Fruit fly (Drosophila melanogaster) whole organism, embryonic: ENCODE measurements around the gene lgs.

Source experiments
- CG10267 ChIP-seq: fragments of 200-800 bp; sonication (Bioruptor generic); optimal IDR thresholded peaks from 2 replicates; lab custom pipeline; 2018; ENCODE audit warnings: missing biosample characterization, mild to moderate bottlenecking, missing genetic modification characterization, moderate library complexity
- CG10565 ChIP-seq: fragments of 200-800 bp; sonication (Bioruptor generic); optimal IDR thresholded peaks from 3 replicates; lab custom pipeline; 2016; ENCODE audit warnings: missing biosample characterization, mild to moderate bottlenecking, missing genetic modification characterization
- CG12744 ChIP-seq: fragments of 200-800 bp; sonication (Bioruptor generic); optimal IDR thresholded peaks from 2 replicates; lab custom pipeline; 2016; ENCODE audit warnings: missing biosample characterization, missing genetic modification characterization
- CG13775 ChIP-seq: fragments of 200-800 bp; sonication (Bioruptor generic); optimal IDR thresholded peaks from 3 replicates; lab custom pipeline; 2017; ENCODE audit warnings: missing biosample characterization, mild to moderate bottlenecking, missing genetic modification characterization
- CG14014 ChIP-seq: fragments of 200-800 bp; sonication (Bioruptor generic); IDR thresholded peaks from 2 replicates; pipeline ENCODE4 v1.3.6; 2022; ENCODE audit warnings: missing biosample characterization, missing genetic modification characterization
- CG16813 ChIP-seq: fragments of 200-800 bp; sonication (Bioruptor generic); IDR thresholded peaks from 3 replicates; pipeline ENCODE4 v1.3.6; 2022; ENCODE audit warnings: missing biosample characterization, missing genetic modification characterization; ENCODE audit not compliant: partially characterized antibody
- CG18476 ChIP-seq: fragments of 200-800 bp; sonication (Bioruptor generic); optimal IDR thresholded peaks from 2 replicates; lab custom pipeline; 2016; ENCODE audit warnings: missing biosample characterization, mild to moderate bottlenecking, missing genetic modification characterization
- CG18619 ChIP-seq: fragments of 200-800 bp; sonication (Bioruptor generic); optimal IDR thresholded peaks from 3 replicates; lab custom pipeline; 2017; ENCODE audit warnings: missing biosample characterization, mild to moderate bottlenecking, missing genetic modification characterization
- CG2116 ChIP-seq: fragments of 200-800 bp; sonication (Bioruptor generic); optimal IDR thresholded peaks from 3 replicates; lab custom pipeline; 2018; ENCODE audit warnings: missing biosample characterization, mild to moderate bottlenecking, missing genetic modification characterization
- CG2712 ChIP-seq: fragments of 200-800 bp; optimal IDR thresholded peaks from 3 replicates; lab custom pipeline; 2019; ENCODE audit warnings: missing biosample characterization, mild to moderate bottlenecking, missing genetic modification characterization, moderate library complexity
- CG2875 ChIP-seq: fragments of 200-800 bp; sonication (Bioruptor generic); optimal IDR thresholded peaks from 2 replicates; lab custom pipeline; 2017; ENCODE audit warnings: missing biosample characterization, mild to moderate bottlenecking, missing genetic modification characterization, missing genetic modification reagents
- CG2889 ChIP-seq: fragments of 200-800 bp; sonication (Bioruptor generic); IDR thresholded peaks from 3 replicates; pipeline ENCODE4 v1.3.6; 2022; ENCODE audit warnings: missing biosample characterization, missing genetic modification characterization
- CG31224 ChIP-seq: fragments of 200-800 bp; sonication (Bioruptor generic); IDR thresholded peaks from 2 replicates; pipeline ENCODE4 v1.3.6; 2022; ENCODE audit warnings: missing biosample characterization, missing genetic modification characterization
- CG34224 ChIP-seq: fragments of 200-800 bp; sonication (Bioruptor generic); IDR thresholded peaks from 3 replicates; pipeline ENCODE4 v1.3.6; 2022; ENCODE audit warnings: missing biosample characterization, missing genetic modification characterization; ENCODE audit not compliant: partially characterized antibody
- CG4820 ChIP-seq: fragments of 200-800 bp; sonication (Bioruptor generic); optimal IDR thresholded peaks from 3 replicates; lab custom pipeline; 2016; ENCODE audit warnings: missing biosample characterization, missing genetic modification characterization
- CG8089 ChIP-seq: fragments of 200-800 bp; sonication (Bioruptor generic); optimal IDR thresholded peaks from 3 replicates; lab custom pipeline; 2016; ENCODE audit warnings: missing biosample characterization, missing genetic modification characterization
- CG9437 ChIP-seq: fragments of 200-800 bp; sonication (Bioruptor generic); optimal IDR thresholded peaks from 2 replicates; lab custom pipeline; 2018; ENCODE audit warnings: missing biosample characterization, mild to moderate bottlenecking, missing genetic modification characterization
- CG9727 ChIP-seq: fragments of 200-800 bp; sonication (Bioruptor generic); optimal IDR thresholded peaks from 3 replicates; lab custom pipeline; 2017; ENCODE audit warnings: missing biosample characterization, mild to moderate bottlenecking, missing genetic modification characterization
- CHES-1-like ChIP-seq: fragments of 200-800 bp; sonication (Bioruptor generic); optimal IDR thresholded peaks from 2 replicates; lab custom pipeline; 2016; ENCODE audit warnings: missing biosample characterization, missing genetic modification characterization
- CoRest ChIP-seq: fragments of 200-800 bp; sonication (Bioruptor generic); optimal IDR thresholded peaks from 3 replicates; lab custom pipeline; 2018; ENCODE audit warnings: missing biosample characterization, mild to moderate bottlenecking, missing genetic modification characterization, moderate library complexity
- Dip3 ChIP-seq: fragments of 200-800 bp; sonication (Bioruptor generic); optimal IDR thresholded peaks from 3 replicates; lab custom pipeline; 2016; ENCODE audit warnings: missing biosample characterization, missing genetic modification characterization
- E2f1 ChIP-seq: fragments of 200-800 bp; sonication (Bioruptor generic); IDR thresholded peaks from 2 replicates; pipeline ENCODE4 v1.3.6; 2022; ENCODE audit warnings: missing biosample characterization, missing genetic modification characterization
- Ets65A ChIP-seq: fragments of 200-800 bp; sonication (Bioruptor generic); peaks from one replicate; lab custom pipeline; 2016; ENCODE audit warnings: missing biosample characterization, missing genetic modification characterization
- Gug ChIP-seq: fragments of 200-800 bp; sonication (Bioruptor generic); IDR thresholded peaks from 4 replicates; pipeline ENCODE4 v1.3.6; 2022; ENCODE audit warnings: missing biosample characterization, missing genetic modification characterization
- Kr ChIP-seq: fragments of 200-800 bp; sonication (Bioruptor generic); optimal IDR thresholded peaks from 2 replicates; lab custom pipeline; 2017; ENCODE audit warnings: missing biosample characterization, mild to moderate bottlenecking, missing genetic modification characterization
- Lpt ChIP-seq: fragments of >200 bp; optimal IDR thresholded peaks from 2 replicates; lab custom pipeline; 2018; ENCODE audit warnings: missing biosample characterization, missing genetic modification characterization
- Max ChIP-seq: fragments of 200-800 bp; sonication (Bioruptor generic); optimal IDR thresholded peaks from 2 replicates; lab custom pipeline; 2016; ENCODE audit warnings: missing biosample characterization, mild to moderate bottlenecking, missing genetic modification characterization
- Meics ChIP-seq: fragments of 200-800 bp; sonication (Bioruptor generic); optimal IDR thresholded peaks from 2 replicates; lab custom pipeline; 2017; ENCODE audit warnings: missing biosample characterization, mild to moderate bottlenecking, missing genetic modification characterization
- Ptx1 ChIP-seq: fragments of 200-800 bp; sonication (Bioruptor generic); IDR thresholded peaks from 2 replicates; pipeline ENCODE4 v1.3.6; 2022; ENCODE audit warnings: missing biosample characterization, missing genetic modification characterization
- Side ChIP-seq: fragments of 200-800 bp; sonication (Bioruptor generic); optimal IDR thresholded peaks from 2 replicates; lab custom pipeline; 2016; ENCODE audit warnings: missing biosample characterization, missing genetic modification characterization
- Sin3A ChIP-seq: fragments of >200 bp; optimal IDR thresholded peaks from 2 replicates; lab custom pipeline; 2018
- Sox102F ChIP-seq: fragments of 200-800 bp; sonication (Bioruptor generic); optimal IDR thresholded peaks from 2 replicates; lab custom pipeline; 2018; ENCODE audit warnings: missing biosample characterization, mild to moderate bottlenecking, missing genetic modification characterization, moderate library complexity
- Sry-δ ChIP-seq: fragments of 200-800 bp; sonication (Bioruptor generic); optimal IDR thresholded peaks from 2 replicates; lab custom pipeline; 2016; ENCODE audit warnings: missing biosample characterization, missing genetic modification characterization
- Taf1 ChIP-seq: fragments of 200-800 bp; sonication (Bioruptor generic); IDR thresholded peaks from 2 replicates; pipeline ENCODE4 v1.3.6; 2022; ENCODE audit warnings: missing biosample characterization, missing genetic modification characterization
- ato ChIP-seq: fragments of 200-800 bp; sonication (Bioruptor generic); IDR thresholded peaks from 2 replicates; pipeline ENCODE4 v1.3.6; 2022; ENCODE audit warnings: missing biosample characterization, missing genetic modification characterization; ENCODE audit not compliant: partially characterized antibody
- bbx ChIP-seq: fragments of 200-800 bp; sonication (Bioruptor generic); IDR thresholded peaks from 2 replicates; pipeline ENCODE4 v1.3.6; 2022; ENCODE audit warnings: missing biosample characterization, missing genetic modification characterization; ENCODE audit not compliant: partially characterized antibody
- bigmax ChIP-seq: fragments of 200-800 bp; sonication (Bioruptor generic); optimal IDR thresholded peaks from 2 replicates; lab custom pipeline; 2018; ENCODE audit warnings: missing biosample characterization, mild to moderate bottlenecking, missing genetic modification characterization
- br ChIP-seq: fragments of >200 bp; optimal IDR thresholded peaks from 2 replicates; lab custom pipeline; 2017
- dm ChIP-seq: fragments of 200-800 bp; sonication (Bioruptor generic); optimal IDR thresholded peaks from 3 replicates; lab custom pipeline; 2016; ENCODE audit warnings: missing biosample characterization, missing genetic modification characterization
- ems ChIP-seq: fragments of 200-800 bp; sonication (Bioruptor generic); optimal IDR thresholded peaks from 3 replicates; lab custom pipeline; 2016; ENCODE audit warnings: missing biosample characterization, missing genetic modification characterization
- eve ChIP-seq, 2 experiments: fragments of >200 bp; optimal IDR thresholded peaks; 2 replicates each; lab custom pipeline; 2017; ENCODE audit warnings: missing biosample characterization in 2 of 2, missing genetic modification characterization in 2 of 2
- ewg ChIP-seq: fragments of 200-800 bp; sonication (Bioruptor generic); optimal IDR thresholded peaks from 3 replicates; lab custom pipeline; 2017; ENCODE audit warnings: mild to moderate bottlenecking, missing biosample characterization, missing genetic modification reagents, missing genetic modification characterization
- eyg ChIP-seq: fragments of 200-800 bp; sonication (Bioruptor generic); optimal IDR thresholded peaks from 3 replicates; lab custom pipeline; 2016; ENCODE audit warnings: missing biosample characterization, missing genetic modification characterization
- fu2 ChIP-seq: fragments of 200-800 bp; sonication (Bioruptor generic); optimal IDR thresholded peaks from 2 replicates; lab custom pipeline; 2016; ENCODE audit warnings: missing biosample characterization, missing genetic modification characterization
- gt ChIP-seq: fragments of 200-800 bp; sonication (Bioruptor generic); IDR thresholded peaks from 2 replicates; pipeline ENCODE4 v1.3.6; 2022; ENCODE audit warnings: missing biosample characterization, missing genetic modification characterization
- lmd ChIP-seq: fragments of 200-800 bp; sonication (Bioruptor generic); IDR thresholded peaks from 2 replicates; pipeline ENCODE4 v1.3.6; 2022; ENCODE audit warnings: missing biosample characterization, missing genetic modification characterization
- nerfin-1 ChIP-seq: fragments of 200-800 bp; sonication (Bioruptor generic); optimal IDR thresholded peaks from 3 replicates; lab custom pipeline; 2019; ENCODE audit warnings: missing biosample characterization, mild to moderate bottlenecking, missing genetic modification characterization, moderate library complexity
- nmo ChIP-seq: fragments of 200-800 bp; sonication (Bioruptor generic); optimal IDR thresholded peaks from 2 replicates; lab custom pipeline; 2018; ENCODE audit warnings: missing biosample characterization, mild to moderate bottlenecking, missing genetic modification characterization, moderate library complexity
- p53 ChIP-seq: fragments of 200-800 bp; sonication (Bioruptor generic); optimal IDR thresholded peaks from 2 replicates; lab custom pipeline; 2016; ENCODE audit warnings: missing biosample characterization, missing genetic modification characterization
- tio ChIP-seq: fragments of 200-800 bp; sonication (Bioruptor generic); optimal IDR thresholded peaks from 2 replicates; lab custom pipeline; 2017; ENCODE audit warnings: missing biosample characterization, missing genetic modification characterization, inconsistent platforms
- vnd ChIP-seq: fragments of 200-800 bp; sonication (Bioruptor generic); IDR thresholded peaks from 3 replicates; pipeline ENCODE4 v1.3.6; 2022; ENCODE audit warnings: missing biosample characterization, missing genetic modification characterization; ENCODE audit not compliant: partially characterized antibody
- vvl ChIP-seq: fragments of 200-800 bp; sonication (Bioruptor generic); IDR thresholded peaks from 2 replicates; pipeline ENCODE4 v1.3.6; 2022; ENCODE audit warnings: missing biosample characterization, missing genetic modification characterization
- zfh1 ChIP-seq: fragments of 200-800 bp; sonication (Bioruptor generic); IDR thresholded peaks from 3 replicates; pipeline ENCODE4 v1.3.6; 2022; ENCODE audit warnings: missing biosample characterization, missing genetic modification characterization
- zfh2 ChIP-seq: fragments of 200-800 bp; sonication (Bioruptor generic); optimal IDR thresholded peaks from 2 replicates; lab custom pipeline; 2016; ENCODE audit warnings: missing biosample characterization, missing genetic modification characterization

Gene lgs

DNA sequence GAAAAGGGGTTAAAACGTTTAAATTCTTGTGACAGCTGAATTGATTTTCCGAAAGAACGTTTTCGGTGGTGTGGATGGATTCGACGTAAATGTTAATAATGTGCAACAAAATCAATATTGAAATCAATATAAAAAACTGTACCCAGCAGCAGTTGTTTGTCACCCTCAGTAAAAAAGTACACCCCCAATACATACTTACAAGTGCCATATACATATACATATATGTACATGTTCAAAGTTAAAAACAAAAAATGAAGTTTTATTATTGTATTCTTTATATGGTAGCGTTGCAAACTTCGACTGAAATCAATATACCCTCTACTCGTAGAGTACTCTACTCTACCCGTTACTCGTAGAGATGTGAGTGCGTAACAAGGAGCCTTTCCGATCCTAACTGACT is 43.8 kb upstream of the lgs start (continued):
- TF ChIP-seq zfh1 (GFP tag; lab: Robert Waterston, UW) (no peak), ewg (GFP tag; lab: Kevin White, UChicago) (no peak), Ets65A (peak; percentile 49), CG34224 (GFP tag; lab: Robert Waterston, UW) (no peak), Kr (GFP tag; lab: Kevin White, UChicago) (no peak), ems (GFP tag; lab: Kevin White, UChicago) (no peak), CG16813 (GFP tag; lab: Robert Waterston, UW) (no peak), Gug (GFP tag; lab: Robert Waterston, UW) (no peak), CG13775 (GFP tag; lab: Kevin White, UChicago) (no peak), CG12744 (GFP tag; lab: Kevin White, UChicago) (no peak), CG9437 (GFP tag; lab: Kevin White, UChicago) (no peak), gt (GFP tag; lab: Robert Waterston, UW) (no peak), CG18476 (GFP tag; lab: Kevin White, UChicago) (no peak), ato (GFP tag; lab: Robert Waterston, UW) (no peak), Sin3A (no peak), CG10267 (peak; percentile 11), E2f1 (GFP tag; lab: Robert Waterston, UW) (no peak), CG2712 (peak; percentile 3), CG4820 (GFP tag; lab: Kevin White, UChicago) (no peak), CG18619 (GFP tag; lab: Kevin White, UChicago) (no peak), bigmax (GFP tag; lab: Kevin White, UChicago) (no peak), CG8089 (GFP tag; lab: Kevin White, UChicago) (no peak), CG14014 (no peak), eyg (GFP tag; lab: Kevin White, UChicago) (no peak), bbx (GFP tag; lab: Robert Waterston, UW) (no peak), CG31224 (no peak), CG9727 (GFP tag; lab: Kevin White, UChicago) (no peak), CG2116 (GFP tag; lab: Kevin White, UChicago) (no peak), p53 (GFP tag; lab: Kevin White, UChicago) (no peak), Dip3 (GFP tag; lab: Kevin White, UChicago) (no peak), CHES-1-like (no peak), CoRest (tag; lab: Kevin White, UChicago) (peak; percentile 4), CG2875 (GFP tag; lab: Kevin White, UChicago) (peak; percentile 21), Ptx1 (no peak), Max (no peak), nerfin-1 (tag; lab: Kevin White, UChicago) (peak; percentile 2), dm (GFP tag; lab: Kevin White, UChicago) (no peak), zfh2 (GFP tag; lab: Kevin White, UChicago) (no peak)

- TF ChIP-seq fu2 (GFP tag; lab: Kevin White, UChicago) (peak; percentile 64), Lpt (no peak), Sox102F (no peak), nmo (GFP tag; lab: Kevin White, UChicago) (peak; percentile 53), CG14014 (peak; percentile 36; the same call in 1 of the 2 replicates), Side (GFP tag; lab: Kevin White, UChicago) (no peak), Meics (no peak), CG4820 (GFP tag; lab: Kevin White, UChicago) (peak; percentile 30), tio (GFP tag; lab: Kevin White, UChicago) (no peak), vnd (GFP tag; lab: Robert Waterston, UW) (peak; percentile 84), CG2889 (GFP tag; lab: Robert Waterston, UW) (no peak), eve (GFP tag; optimal IDR thresholded peaks at IDR 0.05; lab: Kevin White, UChicago) (no peak), vvl (no peak; the same call in 1 of the 2 replicates), Taf1 (0 out of 2 replicates have a peak, but pooled peaks have one; percentile 41), lmd (GFP tag; lab: Robert Waterston, UW) (no peak), CG10565 (GFP tag; lab: Kevin White, UChicago) (no peak), Sry-δ (GFP tag; lab: Kevin White, UChicago) (peak; percentile 88), br (lab: Kevin White, UChicago) (no peak)
Observed at dm6 chr4:486435-486834, 42.7 kb upstream of the lgs start.
